Fruit fly (Drosophila melanogaster) whole organism, embryonic: ENCODE data around the gene CG18557.
A peak's percentile ranks its signal among the peaks of the same experiment; 100 is the strongest.

Experiments
- C15 ChIP-seq: fragments of 200-800 bp; sonication (Bioruptor generic); IDR thresholded peaks from 3 replicates; pipeline ENCODE4 v1.3.6; 2022; ENCODE audit warnings: missing biosample characterization, missing genetic modification characterization
- CG10959 ChIP-seq: fragments of 200-800 bp; sonication (Bioruptor generic); IDR thresholded peaks from 2 replicates; pipeline ENCODE4 v1.3.6; 2022; ENCODE audit warnings: missing biosample characterization, missing genetic modification characterization
- CG11696 ChIP-seq: fragments of 200-800 bp; sonication (Bioruptor generic); IDR thresholded peaks from 2 replicates; pipeline ENCODE4 v1.3.6; 2022; ENCODE audit warnings: missing biosample characterization, missing genetic modification characterization
- CG11723 ChIP-seq: fragments of 200-800 bp; sonication (Bioruptor generic); optimal IDR thresholded peaks from 2 replicates; lab custom pipeline; 2017; ENCODE audit warnings: missing biosample characterization, mild to moderate bottlenecking, missing genetic modification characterization
- CG12071 ChIP-seq: fragments of 200-800 bp; sonication (Bioruptor generic); optimal IDR thresholded peaks from 3 replicates; lab custom pipeline; 2018; ENCODE audit warnings: missing biosample characterization, mild to moderate bottlenecking, missing genetic modification characterization
- CG1233 ChIP-seq: fragments of 200-800 bp; sonication (Bioruptor generic); optimal IDR thresholded peaks from 4 replicates; lab custom pipeline; 2018; ENCODE audit warnings: missing biosample characterization, mild to moderate bottlenecking, missing genetic modification characterization
- CG15479 ChIP-seq: fragments of 200-800 bp; sonication (Bioruptor generic); optimal IDR thresholded peaks from 3 replicates; lab custom pipeline; 2019; ENCODE audit warnings: missing biosample characterization, mild to moderate bottlenecking, missing genetic modification characterization, moderate library complexity
- CG15514 ChIP-seq: fragments of 200-800 bp; sonication (Bioruptor generic); optimal IDR thresholded peaks from 3 replicates; lab custom pipeline; 2017; ENCODE audit warnings: missing biosample characterization, missing genetic modification characterization, mild to moderate bottlenecking, moderate library complexity, missing genetic modification reagents
- CG15696 ChIP-seq: fragments of 200-800 bp; sonication (Bioruptor generic); optimal IDR thresholded peaks from 2 replicates; lab custom pipeline; 2019; ENCODE audit warnings: missing biosample characterization, mild to moderate bottlenecking, missing genetic modification characterization, moderate library complexity
- CG16815 ChIP-seq: fragments of 200-800 bp; sonication (Bioruptor generic); optimal IDR thresholded peaks from 3 replicates; lab custom pipeline; 2017; ENCODE audit warnings: missing biosample characterization, mild to moderate bottlenecking, missing genetic modification characterization
- CG1792 ChIP-seq: fragments of 200-800 bp; sonication (Bioruptor generic); optimal IDR thresholded peaks from 2 replicates; lab custom pipeline; 2016; ENCODE audit warnings: missing biosample characterization, missing genetic modification characterization
- CG2199 ChIP-seq: fragments of 200-800 bp; sonication (Bioruptor generic); IDR thresholded peaks from 3 replicates; pipeline ENCODE4 v1.3.6; 2022; ENCODE audit warnings: missing biosample characterization, missing genetic modification characterization
- CG31224 ChIP-seq: fragments of 200-800 bp; sonication (Bioruptor generic); IDR thresholded peaks from 2 replicates; pipeline ENCODE4 v1.3.6; 2022; ENCODE audit warnings: missing biosample characterization, missing genetic modification characterization
- CG43689 ChIP-seq: fragments of 200-800 bp; sonication (Bioruptor generic); IDR thresholded peaks from 2 replicates; pipeline ENCODE4 v1.3.6; 2022; ENCODE audit warnings: missing biosample characterization, missing genetic modification characterization
- CG5245 ChIP-seq: fragments of 200-800 bp; sonication (Bioruptor generic); optimal IDR thresholded peaks from 3 replicates; lab custom pipeline; 2016; ENCODE audit warnings: missing biosample characterization, missing genetic modification characterization
- CG6854 ChIP-seq: fragments of 200-800 bp; sonication (Bioruptor generic); optimal IDR thresholded peaks from 3 replicates; lab custom pipeline; 2017; ENCODE audit warnings: missing biosample characterization, mild to moderate bottlenecking, missing genetic modification characterization
- CG7556 ChIP-seq: fragments of 200-800 bp; sonication (Bioruptor generic); optimal IDR thresholded peaks from 2 replicates; lab custom pipeline; 2017; ENCODE audit warnings: missing biosample characterization, mild to moderate bottlenecking, missing genetic modification characterization
- CG7745 ChIP-seq: fragments of 200-800 bp; sonication (Bioruptor generic); optimal IDR thresholded peaks from 2 replicates; lab custom pipeline; 2018; ENCODE audit warnings: missing biosample characterization, mild to moderate bottlenecking, missing genetic modification characterization, moderate library complexity
- CG8944 ChIP-seq: fragments of 200-800 bp; sonication (Bioruptor generic); optimal IDR thresholded peaks from 3 replicates; lab custom pipeline; 2016; ENCODE audit warnings: missing biosample characterization, missing genetic modification characterization
- CG9876 ChIP-seq: fragments of 200-800 bp; sonication (Bioruptor generic); optimal IDR thresholded peaks from 2 replicates; lab custom pipeline; 2016; ENCODE audit warnings: missing biosample characterization, missing genetic modification characterization
- CHES-1-like ChIP-seq: fragments of 200-800 bp; sonication (Bioruptor generic); optimal IDR thresholded peaks from 2 replicates; lab custom pipeline; 2016; ENCODE audit warnings: missing biosample characterization, missing genetic modification characterization
- CoRest ChIP-seq: fragments of 200-800 bp; sonication (Bioruptor generic); optimal IDR thresholded peaks from 3 replicates; lab custom pipeline; 2018; ENCODE audit warnings: missing biosample characterization, mild to moderate bottlenecking, missing genetic modification characterization, moderate library complexity
- Dll ChIP-seq: fragments of 200-800 bp; sonication (Bioruptor generic); IDR thresholded peaks from 4 replicates; pipeline ENCODE4 v1.3.6; 2022; ENCODE audit warnings: missing biosample characterization, missing genetic modification characterization; ENCODE audit not compliant: partially characterized antibody
- Hey ChIP-seq: fragments of 200-800 bp; sonication (Bioruptor generic); optimal IDR thresholded peaks from 3 replicates; lab custom pipeline; 2018; ENCODE audit warnings: missing biosample characterization, mild to moderate bottlenecking, missing genetic modification characterization
- Jarid2 ChIP-seq: fragments of 200-800 bp; sonication (Bioruptor generic); optimal IDR thresholded peaks from 3 replicates; lab custom pipeline; 2017; ENCODE audit warnings: mild to moderate bottlenecking, missing biosample characterization, missing genetic modification reagents, missing genetic modification characterization
- Kr ChIP-seq: fragments of 200-800 bp; sonication (Bioruptor generic); optimal IDR thresholded peaks from 2 replicates; lab custom pipeline; 2017; ENCODE audit warnings: missing biosample characterization, mild to moderate bottlenecking, missing genetic modification characterization
- Mad ChIP-seq: fragments of 200-800 bp; sonication (Bioruptor generic); optimal IDR thresholded peaks from 2 replicates; lab custom pipeline; 2016; ENCODE audit warnings: missing biosample characterization, missing genetic modification characterization
- Neu2 ChIP-seq: fragments of 200-800 bp; sonication (Bioruptor generic); optimal IDR thresholded peaks from 3 replicates; lab custom pipeline; 2016; ENCODE audit warnings: missing biosample characterization, missing genetic modification characterization, borderline replicate concordance
- Rfx ChIP-seq: fragments of 200-800 bp; sonication (Bioruptor generic); IDR thresholded peaks from 2 replicates; pipeline ENCODE4 v1.3.6; 2022; ENCODE audit warnings: missing biosample characterization, missing genetic modification characterization
- Rx ChIP-seq: fragments of 200-800 bp; sonication (Bioruptor generic); IDR thresholded peaks from 2 replicates; pipeline ENCODE4 v1.3.6; 2022; ENCODE audit warnings: missing biosample characterization, missing genetic modification characterization
- ac ChIP-seq: fragments of 200-800 bp; sonication (Bioruptor generic); optimal IDR thresholded peaks from 3 replicates; lab custom pipeline; 2017; ENCODE audit warnings: missing biosample characterization, mild to moderate bottlenecking, missing genetic modification characterization
- bowl ChIP-seq: fragments of 200-800 bp; sonication (Bioruptor generic); IDR thresholded peaks from 2 replicates; pipeline ENCODE4 v1.3.6; 2022; ENCODE audit warnings: missing biosample characterization, missing genetic modification characterization
- bsh ChIP-seq, 2 experiments: fragments of 200-800 bp; sonication (Bioruptor generic); optimal IDR thresholded peaks; 2 replicates each; lab custom pipeline; 2017 to 2018; ENCODE audit warnings: mild to moderate bottlenecking in 2 of 2, missing biosample characterization in 2 of 2, missing genetic modification characterization in 2 of 2, moderate library complexity in 1 of 2
- chn ChIP-seq: fragments of 200-800 bp; sonication (Bioruptor generic); optimal IDR thresholded peaks from 2 replicates; lab custom pipeline; 2016; ENCODE audit warnings: missing biosample characterization, missing genetic modification characterization
- crp ChIP-seq, 2 experiments: fragments of 200-800 bp; sonication (Bioruptor generic); optimal IDR thresholded peaks; 2 replicates in 1 of 2; 3 replicates in 1 of 2; lab custom pipeline; 2017; ENCODE audit warnings: missing biosample characterization in 2 of 2, missing genetic modification characterization in 2 of 2, mild to moderate bottlenecking in 1 of 2, moderate library complexity in 1 of 2
- dm ChIP-seq: fragments of 200-800 bp; sonication (Bioruptor generic); optimal IDR thresholded peaks from 3 replicates; lab custom pipeline; 2016; ENCODE audit warnings: missing biosample characterization, missing genetic modification characterization
- eve ChIP-seq, 2 experiments: fragments of >200 bp; optimal IDR thresholded peaks; 2 replicates each; lab custom pipeline; 2017; ENCODE audit warnings: missing biosample characterization in 2 of 2, missing genetic modification characterization in 2 of 2
- jing ChIP-seq: fragments of 200-800 bp; sonication (Bioruptor generic); optimal IDR thresholded peaks from 2 replicates; lab custom pipeline; 2018; ENCODE audit warnings: missing biosample characterization, mild to moderate bottlenecking, missing genetic modification characterization
- nerfin-1 ChIP-seq: fragments of 200-800 bp; sonication (Bioruptor generic); optimal IDR thresholded peaks from 3 replicates; lab custom pipeline; 2019; ENCODE audit warnings: missing biosample characterization, mild to moderate bottlenecking, missing genetic modification characterization, moderate library complexity
- pho ChIP-seq: fragments of 200-800 bp; sonication (Bioruptor generic); optimal IDR thresholded peaks from 2 replicates; lab custom pipeline; 2016; ENCODE audit warnings: missing biosample characterization, missing genetic modification characterization
- phol ChIP-seq: fragments of 200-800 bp; sonication (Bioruptor generic); optimal IDR thresholded peaks from 3 replicates; lab custom pipeline; 2018; ENCODE audit warnings: missing biosample characterization, mild to moderate bottlenecking, missing genetic modification characterization, moderate library complexity
- prd ChIP-seq, 3 experiments: fragments of >200 bp in 2 of 3; fragments of 200-800 bp in 1 of 3; sonication (Bioruptor generic) in 1 of 3; optimal IDR thresholded peaks in 2 of 3; IDR thresholded peaks in 1 of 3; 2 replicates in 2 of 3; 3 replicates in 1 of 3; pipeline versions ENCODE4 v1.3.6 to Lab custom; 2017 to 2022; ENCODE audit warnings: missing biosample characterization in 1 of 3, missing genetic modification characterization in 1 of 3
- pum ChIP-seq: fragments of 200-800 bp; sonication (Bioruptor generic); optimal IDR thresholded peaks from 2 replicates; lab custom pipeline; 2016; ENCODE audit warnings: missing biosample characterization, missing genetic modification characterization
- sens ChIP-seq: fragments of 200-800 bp; sonication (Bioruptor generic); peaks from one replicate; lab custom pipeline; 2016; ENCODE audit warnings: missing biosample characterization, missing genetic modification characterization
- slbo ChIP-seq: fragments of 200-800 bp; sonication (Bioruptor generic); IDR thresholded peaks from 2 replicates; pipeline ENCODE4 v1.3.6; 2022; ENCODE audit warnings: missing biosample characterization, missing genetic modification characterization
- so ChIP-seq: fragments of 200-800 bp; sonication (Bioruptor generic); IDR thresholded peaks from 3 replicates; pipeline ENCODE4 v1.3.6; 2022; ENCODE audit warnings: missing biosample characterization, missing genetic modification characterization
- toy ChIP-seq: fragments of 200-800 bp; sonication (Bioruptor generic); IDR thresholded peaks from 2 replicates; pipeline ENCODE4 v1.3.6; 2022; ENCODE audit warnings: missing biosample characterization, missing genetic modification characterization
- trh ChIP-seq: fragments of 200-800 bp; sonication (Bioruptor generic); optimal IDR thresholded peaks from 2 replicates; lab custom pipeline; 2016; ENCODE audit warnings: missing biosample characterization, missing genetic modification characterization

CG18557 gene

dm6 chr2L:2855773-2856615 lies 10.5 kb upstream of the CG18557 start, which contains the start of the genes CG3104 and RpS21 (continued):
- TF ChIP-seq CG8944 (GFP tag; lab: Kevin White, UChicago): peak; percentile 83
- TF ChIP-seq sens (GFP tag; lab: Kevin White, UChicago): peak; percentile 96
- TF ChIP-seq CG31224: peak; percentile 75
- peak; percentile 79; the same call in 1 of the 3 replicates for TF ChIP-seq CG2199 (GFP tag; lab: Robert Waterston, UW)
- peak; percentile 95 for TF ChIP-seq dm (GFP tag; lab: Kevin White, UChicago)
- TF ChIP-seq nerfin-1: peak; percentile 76
- TF ChIP-seq CG15479 (GFP tag; lab: Kevin White, UChicago): peak; percentile 7
- TF ChIP-seq CG7745: no peak
- TF ChIP-seq CG1233 (GFP tag; lab: Kevin White, UChicago): peak; percentile 93
- TF ChIP-seq pum (GFP tag; lab: Kevin White, UChicago): peak; percentile 65
- TF ChIP-seq Kr (GFP tag; lab: Kevin White, UChicago): peak; percentile 39
- peak; percentile 69 for TF ChIP-seq CG15696
- TF ChIP-seq CG11696 (GFP tag; lab: Robert Waterston, UW): peak; percentile 66
- no peak; the same call in none of the 2 replicates for TF ChIP-seq CG43689 (GFP tag; lab: Robert Waterston, UW)
- TF ChIP-seq CG10959 (GFP tag; lab: Robert Waterston, UW): peak; percentile 74
- TF ChIP-seq bsh (GFP tag; optimal IDR thresholded peaks at IDR 0.05; lab: Kevin White, UChicago): peak; percentile 34 to 69
- TF ChIP-seq CG11723 (GFP tag; lab: Kevin White, UChicago): peak; percentile 88
- TF ChIP-seq CHES-1-like (GFP tag; lab: Kevin White, UChicago): peak; percentile 80
- TF ChIP-seq Hey (tag; lab: Kevin White, UChicago): peak; percentile 79
- peak; percentile 90 for TF ChIP-seq Rx
- TF ChIP-seq crp (GFP tag; optimal IDR thresholded peaks at IDR 0.05; lab: Kevin White, UChicago): peak; percentile 2 to 80
- peak; percentile 80; the same call in 1 of the 2 replicates for TF ChIP-seq toy (GFP tag; lab: Robert Waterston, UW)
- peak; percentile 65 for TF ChIP-seq trh (GFP tag; lab: Kevin White, UChicago)
- TF ChIP-seq ac (GFP tag; lab: Kevin White, UChicago): peak; percentile 80
- TF ChIP-seq slbo (GFP tag; lab: Robert Waterston, UW): peak; percentile 97
- TF ChIP-seq phol: peak; percentile 86
- TF ChIP-seq Neu2: no peak
- TF ChIP-seq CG7556 (GFP tag; lab: Kevin White, UChicago): peak; percentile 67
- peak; percentile 72 for TF ChIP-seq CG6854 (GFP tag; lab: Kevin White, UChicago)
- peak; percentile 72; the same call in 1 of the 2 replicates for TF ChIP-seq bowl (GFP tag; lab: Robert Waterston, UW)
- TF ChIP-seq Rfx: peak; percentile 97
- 0 out of 4 replicates have a peak, but pooled peaks have one; percentile 31 for TF ChIP-seq Dll (GFP tag; lab: Robert Waterston, UW)
- peak; percentile 88 for TF ChIP-seq CG15514
- TF ChIP-seq CG12071 (GFP tag; lab: Kevin White, UChicago): peak; percentile 80
- TF ChIP-seq pho: peak; percentile 86
- TF ChIP-seq CoRest (tag; lab: Kevin White, UChicago): peak; percentile 84
- TF ChIP-seq CG9876 (GFP tag; lab: Kevin White, UChicago): peak; percentile 93
- TF ChIP-seq CG16815 (GFP tag; lab: Kevin White, UChicago): peak; percentile 72
- TF ChIP-seq jing (GFP tag; lab: Kevin White, UChicago): peak; percentile 39
- TF ChIP-seq CG1792 (GFP tag; lab: Kevin White, UChicago): peak; percentile 80
- TF ChIP-seq Mad (GFP tag; lab: Kevin White, UChicago): peak; percentile 87
- peak; percentile 74 for TF ChIP-seq so (GFP tag; lab: Robert Waterston, UW)
- peak; percentile 88 for TF ChIP-seq CG5245 (GFP tag; lab: Kevin White, UChicago)
- peak; percentile 82; the same call in 2 of the 3 replicates for TF ChIP-seq C15 (GFP tag; lab: Robert Waterston, UW)
- TF ChIP-seq chn (GFP tag; lab: Kevin White, UChicago): peak; percentile 77
- peak in 1 of 2 experiments; percentile 77 for TF ChIP-seq eve (GFP tag; optimal IDR thresholded peaks at IDR 0.05; lab: Kevin White, UChicago)
- peak; percentile 74 for TF ChIP-seq Jarid2 (GFP tag; lab: Kevin White, UChicago)
- TF ChIP-seq prd (optimal IDR thresholded peaks at IDR 0.05; lab: Kevin White, UChicago): no peak
- peak; percentile 82 for TF ChIP-seq prd (GFP tag; IDR thresholded peaks at IDR 0.05; lab: Robert Waterston, UW)
